Fruit fly (Drosophila melanogaster): ENCODE data around the gene CG12170.

Gene CG12170

dm6 chr3R:5668928-5669739 lies 32.1 kb downstream of the CG12170 start, which contains the start of the genes Xe7 and Atg17 (continued):
- TF ChIP-seq tin (GFP tag; optimal IDR thresholded peaks at IDR 0.05) (peak; percentile 95), dpn (GFP tag; optimal IDR thresholded peaks at IDR 0.05) (peak; percentile 92 to 95), pan (optimal IDR thresholded peaks at IDR 0.05) (no peak), pan (GFP tag; optimal IDR thresholded peaks at IDR 0.05 in 1 of 2, IDR thresholded peaks at IDR 0.05 in 1 of 2) (peak in 1 of 2 experiments; percentile 91), CG17385 (GFP tag; optimal IDR thresholded peaks at IDR 0.05) (peak; percentile 72), ara (GFP tag; IDR thresholded peaks at IDR 0.05) (peak; percentile 77), ewg (GFP tag; optimal IDR thresholded peaks at IDR 0.05) (peak; percentile 80), CG42726 (GFP tag; IDR thresholded peaks at IDR 0.05; ENCODE audit: partially characterized antibody) (no peak), D19A (tag; optimal IDR thresholded peaks at IDR 0.05) (peak; percentile 79), Hey (tag; optimal IDR thresholded peaks at IDR 0.05) (peak; percentile 76), Hr39 (optimal IDR thresholded peaks at IDR 0.05) (peak; percentile 32), Dip2 (GFP tag; IDR thresholded peaks at IDR 0.05) (peak; percentile 52; the same call in 1 of the 2 replicates), CG4404 (GFP tag; IDR thresholded peaks at IDR 0.05) (peak; percentile 96), HLH3B (GFP tag; IDR thresholded peaks at IDR 0.05) (peak; percentile 84), vfl (GFP tag; optimal IDR thresholded peaks at IDR 0.05) (peak; percentile 91), ash1 (GFP tag; optimal IDR thresholded peaks at IDR 0.05) (peak; percentile 47), Gug (GFP tag; IDR thresholded peaks at IDR 0.05) (peak; percentile 97), lola (GFP tag; optimal IDR thresholded peaks at IDR 0.05) (peak in 1 of 3 experiments; percentile 89), da (GFP tag; optimal IDR thresholded peaks at IDR 0.05) (peak; percentile 72), p53 (GFP tag; optimal IDR thresholded peaks at IDR 0.05) (peak; percentile 11), ato (GFP tag; IDR thresholded peaks at IDR 0.05; ENCODE audit: partially characterized antibody) (no peak), pzg (GFP tag; optimal IDR thresholded peaks at IDR 0.05) (peak; percentile 57), zfh1 (GFP tag; IDR thresholded peaks at IDR 0.05) (peak; percentile 86), Ravus (GFP tag; IDR thresholded peaks at IDR 0.05) (peak; percentile 63), CG10209 (GFP tag; optimal IDR thresholded peaks at IDR 0.05) (peak; percentile 92), kni (GFP tag; optimal IDR thresholded peaks at IDR 0.05) (peak; percentile 10), NK7.1 (GFP tag; optimal IDR thresholded peaks at IDR 0.05) (peak; percentile 52), sisA (GFP tag; IDR thresholded peaks at IDR 0.05) (peak; percentile 95), CG11456 (GFP tag; IDR thresholded peaks at IDR 0.05) (peak; percentile 92), CrebB (tag; optimal IDR thresholded peaks at IDR 0.05) (peak; percentile 61), CG6765 (GFP tag; optimal IDR thresholded peaks at IDR 0.05) (peak; percentile 75), odd (GFP tag; optimal IDR thresholded peaks at IDR 0.05) (peak; percentile 30), Mad (GFP tag; optimal IDR thresholded peaks at IDR 0.05) (peak; percentile 86), CG9876 (GFP tag; optimal IDR thresholded peaks at IDR 0.05) (peak; percentile 87), CG11093 (GFP tag; IDR thresholded peaks at IDR 0.05) (peak; percentile 94), CG1832 (GFP tag; optimal IDR thresholded peaks at IDR 0.05) (no peak), CG12104 (GFP tag; optimal IDR thresholded peaks at IDR 0.05) (peak; percentile 92), Dbx (GFP tag; IDR thresholded peaks at IDR 0.05) (peak; percentile 94), CG9437 (GFP tag; optimal IDR thresholded peaks at IDR 0.05) (peak; percentile 86), MBD-R2 (GFP tag; IDR thresholded peaks at IDR 0.05) (peak; percentile 73), slou (GFP tag; optimal IDR thresholded peaks at IDR 0.05) (peak; percentile 90), toy (GFP tag; IDR thresholded peaks at IDR 0.05) (peak; percentile 80), Dp (GFP tag; optimal IDR thresholded peaks at IDR 0.05) (peak; percentile 13), Myb (GFP tag; optimal IDR thresholded peaks at IDR 0.05) (peak; percentile 66), sens (GFP tag) (peak; percentile 98), Opbp (GFP tag; IDR thresholded peaks at IDR 0.05; ENCODE audit: partially characterized antibody) (peak; percentile 65; the same call in 2 of the 3 replicates), bbx (GFP tag; IDR thresholded peaks at IDR 0.05; ENCODE audit: partially characterized antibody) (0 out of 2 replicates have a peak, but pooled peaks have one; percentile 25), Hsf (GFP tag; optimal IDR thresholded peaks at IDR 0.05) (peak; percentile 95), pnt (GFP tag; optimal IDR thresholded peaks at IDR 0.05) (peak; percentile 85), bigmax (GFP tag; optimal IDR thresholded peaks at IDR 0.05) (no peak)
